Fruit fly (Drosophila melanogaster) whole organism, wandering third instar larva: ENCODE data around the gene CG14327.

Experiments
- Hnf4 ChIP-seq: fragments of 200-800 bp; sonication (Bioruptor generic); optimal IDR thresholded peaks from 2 replicates; lab custom pipeline; 2016; ENCODE audit warnings: missing biosample characterization, mild to moderate bottlenecking, missing genetic modification characterization
- Jra ChIP-seq: sonication (Bioruptor generic); optimal IDR thresholded peaks from 2 replicates; lab custom pipeline; 2016; ENCODE audit warnings: missing biosample characterization, missing genetic modification characterization
- Mio ChIP-seq: sonication (Bioruptor generic); optimal IDR thresholded peaks from 2 replicates; lab custom pipeline; 2016; ENCODE audit warnings: missing biosample characterization, missing genetic modification characterization
- N ChIP-seq: fragments of >200 bp; optimal IDR thresholded peaks from 2 replicates; lab custom pipeline; 2018; ENCODE audit warnings: missing biosample characterization, missing external identifiers, missing genetic modification characterization
- Sp1 ChIP-seq: fragments of 200-800 bp; sonication (Bioruptor generic); optimal IDR thresholded peaks from 3 replicates; lab custom pipeline; 2019; ENCODE audit warnings: missing biosample characterization, mild to moderate bottlenecking, missing genetic modification characterization, moderate library complexity
- Vsx2 ChIP-seq: fragments of 200-300, 225-300 bp; sonication (Bioruptor generic); optimal IDR thresholded peaks from 2 replicates; lab custom pipeline; 2018; ENCODE audit warnings: missing biosample characterization, missing genetic modification characterization; ENCODE audit not compliant: partially characterized antibody
- dl ChIP-seq, 2 experiments: fragments of 175-275, 200-275 bp in 1 of 2; fragments of 200-275 bp in 1 of 2; sonication (Bioruptor generic); optimal IDR thresholded peaks; lab custom pipeline; 2018; ENCODE audit warnings: mild to moderate bottlenecking in 2 of 2, missing biosample characterization in 2 of 2, missing genetic modification characterization in 2 of 2, moderate library complexity in 2 of 2; ENCODE audit not compliant: partially characterized antibody in 2 of 2, insufficient read depth in 1 of 2
- dsf ChIP-seq: sonication (Bioruptor generic); optimal IDR thresholded peaks from 2 replicates; lab custom pipeline; 2016; ENCODE audit warnings: missing biosample characterization, missing genetic modification characterization, borderline replicate concordance
- ey ChIP-seq: fragments of 200-800 bp; sonication (Bioruptor generic); optimal IDR thresholded peaks from 2 replicates; lab custom pipeline; 2016; ENCODE audit warnings: missing biosample characterization, missing genetic modification characterization
- h ChIP-seq: fragments of 200-800 bp; sonication (Bioruptor generic); optimal IDR thresholded peaks from 3 replicates; lab custom pipeline; 2016; ENCODE audit warnings: missing biosample characterization, mild to moderate bottlenecking, missing genetic modification characterization
- pan ChIP-seq: fragments of >200 bp; optimal IDR thresholded peaks from 2 replicates; lab custom pipeline; 2017
- psq ChIP-seq: fragments of 200-800 bp; sonication (Bioruptor generic); optimal IDR thresholded peaks from 3 replicates; lab custom pipeline; 2017; ENCODE audit warnings: missing biosample characterization, mild to moderate bottlenecking, missing genetic modification characterization, moderate library complexity
- usp ChIP-seq: fragments of >200 bp; optimal IDR thresholded peaks from 2 replicates; lab custom pipeline; 2017; ENCODE audit warnings: missing biosample characterization, missing genetic modification characterization

- TF ChIP-seq Mio (GFP tag; lab: Kevin White, UChicago) (no peak), usp (GFP tag; lab: Kevin White, UChicago) (no peak), pan (lab: Kevin White, UChicago) (no peak), dsf (GFP tag; lab: Kevin White, UChicago) (no peak), Jra (GFP tag; lab: Kevin White, UChicago) (no peak), Hnf4 (GFP tag; lab: Kevin White, UChicago) (no peak), psq (GFP tag; lab: Kevin White, UChicago) (no peak), h (GFP tag; lab: Kevin White, UChicago) (no peak), dl (GFP tag; optimal IDR thresholded peaks at IDR 0.05; lab: Kevin White, UChicago; ENCODE audit: insufficient read depth in 1 of 2, partially characterized antibody in 2 of 2) (no peak), Sp1 (GFP tag; lab: Kevin White, UChicago) (no peak), ey (GFP tag; lab: Kevin White, UChicago) (no peak), N (GFP tag; lab: Kevin White, UChicago) (no peak), Vsx2 (no peak)
Measured at dm6 chr3R:17566619-17567489, 46.7 kb upstream of the CG14327 start.
